Worm (Caenorhabditis elegans) whole organism, L3 larva: ENCODE measurements around the gene yju-2.

Source experiments
- R02D3.7 ChIP-seq: fragments of 150-350 bp; optimal IDR thresholded peaks from 2 replicates; lab custom pipeline; 2014; ENCODE audit warnings: missing biosample characterization, missing genetic modification characterization
- ceh-28 ChIP-seq: fragments of 150-350 bp; optimal IDR thresholded peaks from 2 replicates; lab custom pipeline; 2014; ENCODE audit warnings: missing biosample characterization, missing genetic modification reagents, missing genetic modification characterization
- fkh-10 ChIP-seq: sonication (generic microtip); optimal IDR thresholded peaks from 2 replicates; lab custom pipeline; 2017; ENCODE audit warnings: missing biosample characterization, missing genetic modification reagents, missing genetic modification characterization
- nhr-23 ChIP-seq: fragments of 150-350 bp; optimal IDR thresholded peaks from 2 replicates; lab custom pipeline; 2014; ENCODE audit warnings: missing biosample characterization, missing genetic modification reagents, missing genetic modification characterization
- nhr-76 ChIP-seq: fragments of 150-350 bp; sonication (generic microtip); optimal IDR thresholded peaks from 5 replicates; lab custom pipeline; 2014; ENCODE audit warnings: missing biosample characterization, missing genetic modification characterization
- unc-62 ChIP-seq: fragments of 150-350 bp; sonication (generic microtip); optimal IDR thresholded peaks from 4 replicates; lab custom pipeline; 2014; ENCODE audit warnings: missing biosample characterization, missing genetic modification reagents, missing genetic modification characterization
- ztf-4 ChIP-seq: fragments of 150-350 bp; optimal IDR thresholded peaks from 2 replicates; lab custom pipeline; 2014; ENCODE audit warnings: missing biosample characterization, missing genetic modification characterization

- TF ChIP-seq R02D3.7 (tag; lab: Kevin White, UChicago) = no peak
- TF ChIP-seq ceh-28 (tag; lab: Kevin White, UChicago) = no peak
- TF ChIP-seq nhr-23 (tag; lab: Kevin White, UChicago) = no peak
- TF ChIP-seq unc-62 = no peak
- TF ChIP-seq fkh-10 = no peak
- no peak for TF ChIP-seq ztf-4 (tag; lab: Kevin White, UChicago)
- TF ChIP-seq nhr-76 (tag; lab: Kevin White, UChicago) = no peak
Measured at ce11 chrIII:7209721-7210120, 25.6 kb downstream of the yju-2 start, which contains the start of gene R151.2.
